Worm (Caenorhabditis elegans) whole organism, mixed stage, embryonic: Measurements from ENCODE around the gene cyn-12.

ENCODE experiments used
- nhr-12 ChIP-seq: fragments of 150-350 bp; optimal IDR thresholded peaks from 2 replicates; lab custom pipeline; 2014; ENCODE audit warnings: missing biosample characterization, missing genetic modification characterization
- nhr-237 ChIP-seq: fragments of 150-350 bp; optimal IDR thresholded peaks from 2 replicates; lab custom pipeline; 2014; ENCODE audit warnings: missing biosample characterization, missing genetic modification characterization
- snpc-4 ChIP-seq: fragments of 150-350 bp; optimal IDR thresholded peaks from 2 replicates; lab custom pipeline; 2014; ENCODE audit warnings: missing biosample characterization, missing genetic modification characterization
- unc-62 ChIP-seq: fragments of 150-350 bp; optimal IDR thresholded peaks from 2 replicates; lab custom pipeline; 2014; ENCODE audit warnings: missing biosample characterization, missing genetic modification reagents, missing genetic modification characterization

ce11 chrIV:7171222-7171621 lies 38.2 kb upstream of the cyn-12 start, which contains the start of gene str-220:
- TF ChIP-seq snpc-4 = no peak
- no peak for TF ChIP-seq nhr-12 (tag; lab: Kevin White, UChicago)
- TF ChIP-seq unc-62 (GFP tag; lab: Kevin White, UChicago) = no peak
- TF ChIP-seq nhr-237 = no peak
